Worm (Caenorhabditis elegans) whole organism, L4/young adult: ENCODE results near the gene ZK546.2.

Experiments used
- W03F9.2 ChIP-seq: fragments of 150-350 bp; optimal IDR thresholded peaks from 2 replicates; lab custom pipeline; 2014; ENCODE audit warnings: missing biosample characterization, missing genetic modification characterization
- dao-5 ChIP-seq: sonication (generic microtip); optimal IDR thresholded peaks from 2 replicates; lab custom pipeline; 2016; ENCODE audit warnings: missing genotype, missing genetic modification characterization, moderate library complexity, missing compliant biosample characterization
- him-1 ChIP-seq: sonication (generic microtip); optimal IDR thresholded peaks from 2 replicates; lab custom pipeline; 2016; ENCODE audit warnings: missing genotype, missing genetic modification reagents, missing genetic modification characterization, missing compliant biosample characterization

The ZK546.2 gene

DNA sequence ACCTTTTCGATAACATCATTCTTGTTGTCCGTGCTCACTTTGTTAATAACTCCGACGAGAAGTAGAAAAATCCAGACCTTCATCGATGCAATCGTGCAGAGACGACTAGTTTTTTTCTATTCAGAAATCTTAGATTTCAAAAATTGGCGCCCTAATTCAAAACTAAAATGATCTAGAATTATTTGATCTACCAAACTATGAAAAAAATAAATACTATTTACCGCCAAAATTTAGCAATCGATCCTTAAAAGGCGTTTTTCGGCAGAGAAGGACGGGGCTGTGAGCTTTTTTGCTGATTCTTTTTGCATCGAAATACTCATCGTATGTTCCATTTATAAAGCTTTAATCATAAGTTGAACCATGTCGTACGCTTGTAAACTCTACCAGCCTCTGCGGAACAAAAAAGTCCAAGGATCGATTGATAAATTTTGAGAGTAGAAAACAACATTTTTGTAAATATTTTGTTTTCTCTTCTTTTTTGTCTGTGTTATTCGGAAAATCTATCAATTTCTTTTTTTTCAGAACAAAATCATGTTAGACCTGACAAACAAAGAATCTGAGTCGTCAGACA is 3.6 kb downstream of the ZK546.2 start, which contains the start of the genes try-1 and zyg-12:
TSS of gene try-1 (minus strand) at position 148 of the 571 bp plus-strand sequence.
TSS of gene zyg-12 (plus strand) at position 521 of the 571 bp plus-strand sequence.
- TF ChIP-seq dao-5 (no peak), W03F9.2 (no peak), him-1 (tag; lab: Kevin White, UChicago) (no peak)

DNA sequence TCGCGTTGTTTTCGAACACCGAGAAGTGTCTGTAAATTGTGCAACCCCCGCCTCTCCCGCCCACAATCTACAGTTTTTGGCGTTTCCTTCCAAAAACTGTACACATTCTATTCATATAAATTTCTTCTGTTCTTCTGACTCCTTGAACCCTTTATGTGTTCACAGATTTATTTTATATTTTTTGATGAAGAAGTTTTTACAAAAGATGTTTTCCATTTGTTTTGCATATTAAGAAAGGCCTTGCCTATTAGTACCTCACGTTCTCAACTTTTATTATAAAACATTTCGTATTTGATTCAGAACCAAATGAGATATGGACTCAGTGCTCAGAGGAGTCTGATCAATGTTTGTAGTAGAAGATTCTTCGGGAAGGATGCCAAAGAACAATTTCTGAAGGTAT is 7.5 kb downstream of the ZK546.2 start, which contains the start of gene ndx-3:
TSS of gene ndx-3 (plus strand) at position 301 of the 400 bp plus-strand sequence.
- TF ChIP-seq W03F9.2 (no peak), him-1 (tag; lab: Kevin White, UChicago) (no peak), dao-5 (no peak)

DNA sequence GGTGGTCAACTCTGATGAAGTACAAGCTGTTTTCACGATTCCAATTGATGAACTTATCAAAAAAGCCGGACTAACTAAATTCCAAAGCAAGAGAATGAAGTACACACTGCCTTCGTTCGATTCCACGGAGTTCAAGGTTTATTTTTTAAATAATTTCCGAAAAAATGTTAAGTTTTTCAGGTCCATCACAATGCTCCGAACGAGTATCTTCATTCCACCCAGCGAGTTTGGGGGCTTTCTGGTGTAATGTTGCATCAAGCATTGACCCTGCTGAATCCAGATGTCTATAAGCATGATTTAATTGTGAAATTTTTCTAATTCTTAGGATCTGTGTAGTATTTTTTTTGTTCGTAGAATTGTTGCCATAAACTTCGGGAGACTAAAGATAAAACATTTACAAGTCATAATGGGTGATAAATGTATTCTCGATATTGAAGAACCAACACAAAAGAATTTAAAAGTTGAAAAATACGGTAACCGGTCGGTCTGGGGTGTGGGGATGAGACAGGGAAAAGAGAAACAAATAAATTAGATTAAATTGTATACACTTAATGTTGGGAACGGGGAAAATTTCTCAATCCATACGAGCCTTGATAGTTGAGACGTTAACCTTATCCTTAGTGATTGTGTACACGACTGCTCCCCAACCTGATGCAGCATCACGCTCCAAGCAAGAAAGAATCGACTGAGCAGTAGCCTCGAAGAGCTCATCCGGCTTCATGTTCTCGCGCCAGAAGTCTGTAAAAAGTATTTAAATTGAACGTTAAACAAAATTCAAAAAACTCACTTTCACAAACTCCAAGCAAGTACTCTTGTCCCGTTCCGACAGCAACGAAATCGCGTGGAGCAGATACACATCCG is 8.5 kb downstream of the ZK546.2 start:
- no peak for TF ChIP-seq W03F9.2
- TF ChIP-seq dao-5, result no peak
- TF ChIP-seq him-1 (tag; lab: Kevin White, UChicago), result no peak

DNA sequence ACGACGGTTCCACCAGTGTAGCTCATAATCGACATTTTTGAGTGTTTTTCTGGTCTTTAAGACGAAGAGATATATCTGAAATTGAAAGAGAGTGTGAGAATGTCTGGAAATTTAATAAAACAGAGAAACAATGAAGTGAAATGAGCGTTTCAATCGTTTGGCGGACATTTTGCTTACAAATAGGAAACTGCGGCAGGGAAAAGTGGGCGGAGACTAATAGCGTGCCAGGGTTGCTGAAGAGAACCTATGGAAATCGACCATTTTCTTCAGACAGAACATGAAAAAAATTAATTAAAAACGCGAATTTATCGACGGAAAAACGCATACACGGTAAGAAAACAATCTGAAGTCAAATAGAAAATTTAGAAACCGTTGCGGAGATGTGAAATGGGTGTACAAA is 9.5 kb downstream of the ZK546.2 start, which contains the start of gene pbs-3:
TSS of gene pbs-3 (minus strand) at position 75 of the 400 bp plus-strand sequence.
- TF ChIP-seq W03F9.2 (peak; percentile 38), dao-5 (no peak)

DNA sequence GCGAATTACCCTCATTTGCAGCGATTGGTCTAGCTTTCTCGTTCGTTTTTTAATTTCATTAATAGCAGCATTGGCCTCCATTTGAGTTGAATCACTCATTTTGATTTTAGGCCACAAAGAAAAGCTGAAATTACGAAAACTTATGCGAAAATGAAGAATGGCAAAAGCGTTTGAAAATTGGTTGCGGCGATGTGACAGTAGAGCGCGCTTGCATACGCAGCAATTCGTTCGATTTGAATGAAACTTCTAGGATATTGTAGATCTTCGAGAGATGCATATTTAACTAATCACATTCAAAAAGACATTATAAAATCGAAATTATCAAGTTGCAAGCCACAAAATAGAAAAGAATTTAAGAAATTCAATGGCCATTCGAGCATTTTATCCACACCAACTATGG is 13.9 kb downstream of the ZK546.2 start, which contains the start of gene ulp-2:
TSS of gene ulp-2 (minus strand) at position 158 of the 400 bp plus-strand sequence.
- TF ChIP-seq him-1 (tag; lab: Kevin White, UChicago) (no peak), W03F9.2 (no peak), dao-5 (no peak)

DNA sequence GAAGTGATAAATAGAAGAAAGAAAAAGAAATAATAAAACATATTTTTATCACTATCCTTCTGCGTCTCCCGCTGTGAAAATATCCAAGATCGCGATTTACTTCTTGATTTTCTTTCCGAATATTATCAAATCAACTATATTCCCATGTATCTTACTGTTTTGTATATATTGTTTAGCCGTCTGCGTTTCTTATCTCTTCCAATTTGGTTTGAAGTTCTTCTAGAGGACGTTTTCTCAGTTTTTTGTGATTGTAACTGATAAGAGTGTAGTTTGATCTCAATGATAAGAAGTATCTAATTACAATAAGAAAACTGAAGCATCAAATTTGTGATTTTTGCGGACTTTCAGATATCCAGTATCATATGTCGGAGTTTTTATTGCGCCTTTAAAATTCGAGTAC is 14.9 kb downstream of the ZK546.2 start:
- no peak for TF ChIP-seq dao-5
- peak; percentile 9 for TF ChIP-seq W03F9.2

DNA sequence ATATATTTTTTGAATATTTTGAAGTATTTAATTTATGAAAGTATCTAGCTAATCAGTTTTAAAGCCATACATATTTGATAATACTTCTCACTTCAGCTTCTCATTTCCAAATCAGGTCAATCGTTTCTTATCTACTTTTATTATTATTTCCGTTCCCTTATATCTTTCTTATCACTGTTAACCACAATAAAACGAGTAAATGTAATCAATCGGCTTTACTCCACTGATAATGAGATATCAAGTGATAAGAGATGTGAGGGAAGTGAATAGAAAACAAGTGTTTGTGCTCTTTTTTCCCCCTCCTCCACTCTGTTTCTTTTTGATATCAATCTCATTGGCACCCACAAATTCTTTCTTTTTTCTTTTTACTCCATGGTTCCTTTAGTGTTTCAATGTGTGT is 20.7 kb downstream of the ZK546.2 start:
- TF ChIP-seq him-1 (tag; lab: Kevin White, UChicago) (no peak), dao-5 (no peak), W03F9.2 (no peak)

DNA sequence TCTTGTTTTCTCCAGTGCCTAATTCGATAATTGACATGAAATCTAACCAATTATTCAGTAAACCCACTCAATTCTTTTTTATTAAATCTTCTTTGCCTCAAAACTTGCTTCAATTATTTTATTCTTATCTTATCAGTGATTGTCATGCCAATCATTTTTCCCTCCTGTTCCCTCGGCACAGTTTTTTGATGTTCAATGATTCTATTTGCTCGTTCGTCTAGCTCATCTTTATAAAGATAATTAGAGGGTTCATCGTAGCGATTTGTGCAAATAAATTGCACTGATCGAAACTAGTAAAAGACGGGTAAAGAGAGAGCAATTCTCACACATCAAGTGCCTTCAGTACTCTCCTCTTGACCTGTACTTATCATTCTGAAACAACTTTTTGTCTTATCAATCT is 21.8 kb downstream of the ZK546.2 start:
- TF ChIP-seq him-1 (tag; lab: Kevin White, UChicago) (no peak), W03F9.2 (no peak), dao-5 (no peak)

DNA sequence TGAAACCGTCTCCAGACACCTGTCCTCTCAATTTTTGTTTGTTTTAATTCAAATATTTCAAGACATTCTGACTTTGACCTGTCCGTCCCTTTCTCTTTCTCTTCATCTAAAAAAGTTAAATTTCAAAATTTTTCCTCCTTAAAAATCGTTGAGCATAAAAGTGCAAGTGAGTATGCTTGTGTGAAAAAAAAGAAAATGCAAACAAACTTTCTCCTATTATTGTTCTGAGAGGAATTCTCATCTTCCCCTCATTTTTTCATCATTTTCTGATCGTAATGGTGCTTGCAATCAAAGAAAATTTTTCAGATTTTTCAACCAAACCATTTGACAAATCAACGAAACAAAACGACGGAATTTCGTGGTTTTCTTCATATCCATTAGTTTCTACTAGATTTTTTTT is 23.0 kb downstream of the ZK546.2 start, which contains the start of gene shc-2:
TSS of gene shc-2 (plus strand) at position 301 of the 400 bp plus-strand sequence.
- TF ChIP-seq W03F9.2 (no peak), dao-5 (no peak), him-1 (tag; lab: Kevin White, UChicago) (no peak)

DNA sequence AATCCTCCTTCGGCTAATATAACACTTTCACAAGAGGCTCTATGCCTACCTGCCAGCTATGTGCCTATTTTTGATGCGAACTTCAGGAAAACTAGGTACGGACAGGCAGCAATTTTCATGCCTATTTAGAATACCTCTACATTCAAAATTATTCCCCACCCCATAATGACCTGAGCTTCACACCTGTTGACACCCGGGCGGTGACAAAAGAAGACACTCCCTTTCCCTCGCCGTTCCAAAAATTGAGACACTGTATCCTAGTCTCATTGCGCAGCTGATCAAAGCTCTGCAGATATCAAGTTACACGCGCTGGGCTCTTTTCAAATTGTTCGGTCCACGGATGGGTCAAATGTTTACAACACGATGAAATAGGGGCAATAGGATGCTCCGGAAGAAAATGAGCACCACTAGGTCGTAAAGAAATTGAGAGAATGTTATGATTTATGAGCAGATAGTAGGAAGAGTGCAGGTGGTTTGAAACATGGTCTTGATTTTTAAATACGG is 28.7 kb downstream of the ZK546.2 start:
- no peak for TF ChIP-seq him-1 (tag; lab: Kevin White, UChicago)
- TF ChIP-seq dao-5, result no peak

DNA sequence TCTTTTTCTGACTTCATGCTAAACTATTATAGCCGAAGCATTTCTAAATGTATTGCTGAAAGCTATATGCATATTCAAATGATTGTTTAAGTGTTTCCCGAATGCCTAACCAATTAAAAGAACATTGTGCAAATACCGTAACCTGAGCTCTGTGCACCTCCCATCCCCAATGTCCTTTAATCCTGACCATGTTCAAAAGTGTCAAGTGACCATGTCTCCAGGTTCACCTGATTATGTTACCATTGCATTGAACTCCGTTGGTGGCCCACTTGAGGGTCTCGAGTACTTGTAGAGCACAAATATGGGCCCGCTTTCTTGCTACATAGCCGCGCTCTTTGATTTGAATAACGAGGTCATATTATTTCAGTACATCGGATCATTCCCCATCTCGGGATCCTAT is 29.5 kb downstream of the ZK546.2 start:
- TF ChIP-seq W03F9.2 (no peak), him-1 (tag; lab: Kevin White, UChicago) (no peak), dao-5 (no peak)

DNA sequence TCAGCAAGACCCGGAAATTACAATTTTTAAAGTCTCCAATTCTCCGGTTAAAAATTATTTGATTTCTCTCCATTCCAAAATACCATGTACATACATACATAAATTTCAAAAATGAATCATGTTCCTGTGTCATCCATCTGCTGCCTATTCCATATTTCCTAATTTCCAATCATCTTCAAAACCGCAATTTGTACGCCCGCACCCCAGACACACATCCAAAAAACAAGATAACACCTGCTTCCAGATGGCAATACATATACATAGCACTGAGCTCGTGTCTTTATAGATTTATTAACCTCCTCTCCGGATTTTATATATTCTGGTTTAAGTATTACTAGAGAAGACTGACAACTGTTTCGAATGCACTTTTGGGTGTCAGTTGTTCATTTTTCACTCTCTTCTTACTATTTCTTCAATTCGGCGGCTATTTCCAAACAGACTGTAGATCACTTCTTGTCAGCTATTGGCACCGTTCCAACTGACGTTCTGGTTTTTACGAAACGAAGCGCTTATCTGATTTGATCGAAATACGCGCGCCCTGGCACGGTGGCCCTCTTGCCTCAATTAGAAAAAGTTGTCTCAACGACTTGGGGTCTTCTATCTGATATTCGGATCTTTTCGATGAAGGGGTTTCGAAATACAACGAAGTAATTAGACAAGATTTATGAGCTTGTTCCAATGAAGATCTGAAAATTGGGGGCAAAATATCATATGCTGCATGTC is 36.0 kb downstream of the ZK546.2 start:
- no peak for TF ChIP-seq W03F9.2
- TF ChIP-seq dao-5, result no peak
- no peak for TF ChIP-seq him-1 (tag; lab: Kevin White, UChicago)

DNA sequence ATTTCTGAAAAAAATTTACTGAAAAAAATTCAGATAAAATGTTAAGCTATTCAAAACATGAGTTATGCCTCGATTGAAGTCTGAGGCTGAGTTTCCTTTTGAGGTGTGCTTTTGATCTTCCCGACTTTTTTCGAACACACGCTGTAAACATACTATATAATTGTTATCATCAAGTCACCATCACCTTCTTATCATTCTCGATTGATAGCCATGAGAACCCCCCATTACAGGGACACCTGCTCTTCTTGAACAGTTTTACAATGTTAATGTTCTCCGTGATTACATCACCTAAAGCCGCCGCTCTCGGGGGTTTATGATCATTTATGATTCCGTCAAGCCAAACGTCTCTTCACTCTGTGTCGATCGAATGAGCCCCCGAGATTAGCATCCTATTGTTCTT is 38.3 kb downstream of the ZK546.2 start:
- TF ChIP-seq him-1 (tag; lab: Kevin White, UChicago) (no peak), dao-5 (no peak), W03F9.2 (no peak)

DNA sequence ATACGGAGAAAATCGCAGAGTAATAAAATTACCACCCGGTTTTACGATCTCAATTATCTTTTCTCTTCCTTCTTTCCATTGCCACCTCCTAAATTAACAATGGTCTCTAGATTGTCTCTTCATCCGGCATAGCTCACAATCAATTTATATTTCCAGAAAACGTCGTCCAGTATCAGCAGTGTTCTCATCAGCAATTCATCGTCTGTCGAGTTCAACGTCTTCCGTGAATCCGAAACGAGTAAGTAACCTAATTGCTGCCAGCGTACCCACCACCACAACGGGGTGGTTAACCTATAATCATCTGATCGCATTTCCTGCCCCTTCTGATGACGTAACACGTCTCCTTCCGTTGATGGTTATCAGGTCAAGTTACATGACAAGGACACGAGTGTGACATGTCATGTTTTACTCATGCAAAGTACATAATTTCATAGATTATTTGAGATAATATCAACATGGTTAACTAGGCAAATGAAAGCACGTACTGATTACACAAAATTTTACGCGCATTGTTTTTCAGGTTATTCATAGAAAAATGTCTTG is 40.2 kb downstream of the ZK546.2 start:
- TF ChIP-seq W03F9.2 (no peak), dao-5 (no peak), him-1 (tag; lab: Kevin White, UChicago) (no peak)
